Fruit fly (Drosophila melanogaster): Measurements from ENCODE around the gene gammaSnap2.
A peak's percentile ranks its signal among the peaks of the same experiment; 100 is the strongest.

The gammaSnap2 gene

dm6 chr3R:10100498-10101196 lies 20.6 kb downstream of the gammaSnap2 start (continued):
- TF ChIP-seq CG11723 (GFP tag; optimal IDR thresholded peaks at IDR 0.05) (no peak), gsb-n (tag; optimal IDR thresholded peaks at IDR 0.05) (no peak), slou (GFP tag; optimal IDR thresholded peaks at IDR 0.05) (no peak), kay (GFP tag; optimal IDR thresholded peaks at IDR 0.05) (no peak), gem (tag; optimal IDR thresholded peaks at IDR 0.05) (peak; percentile 35), ftz-f1 (GFP tag; optimal IDR thresholded peaks at IDR 0.05) (peak; percentile 63), CG11398 (GFP tag; optimal IDR thresholded peaks at IDR 0.05) (no peak), tup (GFP tag; optimal IDR thresholded peaks at IDR 0.05) (no peak), NK7.1 (GFP tag; optimal IDR thresholded peaks at IDR 0.05) (no peak), fd64A (GFP tag; optimal IDR thresholded peaks at IDR 0.05) (no peak), CG17361 (GFP tag; IDR thresholded peaks at IDR 0.05) (no peak), Hr51 (GFP tag; optimal IDR thresholded peaks at IDR 0.05) (peak in 1 of 2 experiments; percentile 24), CG12769 (tag; optimal IDR thresholded peaks at IDR 0.05) (peak; percentile 55), CG3065 (GFP tag; optimal IDR thresholded peaks at IDR 0.05) (peak; percentile 93), CG17385 (GFP tag; optimal IDR thresholded peaks at IDR 0.05) (peak; percentile 6), nmo (GFP tag; optimal IDR thresholded peaks at IDR 0.05) (peak; percentile 10), CG17612 (GFP tag; IDR thresholded peaks at IDR 0.05) (peak; percentile 64; the same call in 1 of the 2 replicates), Myb (GFP tag; optimal IDR thresholded peaks at IDR 0.05) (peak; percentile 99), CG10462 (GFP tag; optimal IDR thresholded peaks at IDR 0.05) (no peak), CG2120 (GFP tag; optimal IDR thresholded peaks at IDR 0.05) (peak; percentile 10), CG10959 (GFP tag; IDR thresholded peaks at IDR 0.05) (no peak), Atf-2 (GFP tag; optimal IDR thresholded peaks at IDR 0.05) (no peak), CG7963 (GFP tag; IDR thresholded peaks at IDR 0.05; ENCODE audit: partially characterized antibody) (no peak), gcm (GFP tag; optimal IDR thresholded peaks at IDR 0.05) (no peak), CG16813 (GFP tag; IDR thresholded peaks at IDR 0.05; ENCODE audit: partially characterized antibody) (no peak), zen (tag; optimal IDR thresholded peaks at IDR 0.05) (no peak), sens-2 (GFP tag; IDR thresholded peaks at IDR 0.05) (no peak), CG9932 (GFP tag; IDR thresholded peaks at IDR 0.05) (peak; percentile 68), CG6791 (GFP tag; IDR thresholded peaks at IDR 0.05; ENCODE audit: partially characterized antibody) (no peak), B-H2 (GFP tag; optimal IDR thresholded peaks at IDR 0.05) (peak; percentile 81), CG8765 (GFP tag; IDR thresholded peaks at IDR 0.05) (no peak), CG8388 (GFP tag; optimal IDR thresholded peaks at IDR 0.05) (no peak), CG3847 (GFP tag; IDR thresholded peaks at IDR 0.05) (0 out of 2 replicates have a peak, but pooled peaks have one; percentile 35), MTF-1 (GFP tag; optimal IDR thresholded peaks at IDR 0.05; ENCODE audit: borderline replicate concordance) (peak; percentile 17), CG31388 (GFP tag; optimal IDR thresholded peaks at IDR 0.05) (no peak), CG9817 (tag; optimal IDR thresholded peaks at IDR 0.05) (no peak), CG7928 (GFP tag; optimal IDR thresholded peaks at IDR 0.05) (no peak), HLHmδ (GFP tag; optimal IDR thresholded peaks at IDR 0.05) (peak; percentile 15), Rfx (GFP tag; IDR thresholded peaks at IDR 0.05) (peak; percentile 80), pfk (GFP tag; optimal IDR thresholded peaks at IDR 0.05) (no peak), lola (GFP tag; optimal IDR thresholded peaks at IDR 0.05) (no peak), CG1529 (GFP tag; optimal IDR thresholded peaks at IDR 0.05) (no peak), CG12071 (GFP tag; optimal IDR thresholded peaks at IDR 0.05) (peak; percentile 36), luna (GFP tag; optimal IDR thresholded peaks at IDR 0.05) (no peak), TFAM (GFP tag; optimal IDR thresholded peaks at IDR 0.05) (no peak), cwo (GFP tag; optimal IDR thresholded peaks at IDR 0.05) (no peak), zen2 (GFP tag; IDR thresholded peaks at IDR 0.05; ENCODE audit: partially characterized antibody) (no peak), CG4854 (GFP tag; optimal IDR thresholded peaks at IDR 0.05) (no peak), her (GFP tag; optimal IDR thresholded peaks at IDR 0.05) (no peak)

Measured in whole organism, embryonic.